Worm (Caenorhabditis elegans) whole organism, dauer: ENCODE data around the gene mca-1.

Experiments
- unc-62 ChIP-seq: sonication (generic microtip); optimal IDR thresholded peaks from 2 replicates; lab custom pipeline; 2017; ENCODE audit warnings: missing biosample characterization, missing genetic modification reagents, missing genetic modification characterization

Gene mca-1

DNA sequence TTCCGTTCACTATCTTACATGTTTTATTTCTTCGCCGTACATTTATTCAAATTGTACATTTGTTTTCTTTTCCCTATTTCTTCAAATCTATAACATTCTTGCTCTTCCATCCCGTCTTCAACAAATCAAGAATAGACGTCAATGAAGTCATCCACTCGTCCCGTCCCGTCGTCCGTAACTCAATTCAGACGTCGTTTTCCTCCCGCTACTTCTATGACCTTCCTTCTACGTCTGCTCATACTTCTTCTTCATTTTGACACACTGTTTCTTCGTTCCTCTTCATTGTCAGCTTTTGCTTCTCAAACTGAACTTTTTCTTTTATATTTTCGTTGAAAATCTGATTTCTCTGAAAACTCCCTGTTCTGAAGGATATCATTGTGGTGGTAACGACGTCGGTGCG is 25.3 kb upstream of the mca-1 start:
- no peak for TF ChIP-seq unc-62 (GFP tag; lab: Kevin White, UChicago)

- no peak for TF ChIP-seq unc-62 (GFP tag; lab: Kevin White, UChicago)
Observed at ce11 chrIV:9657753-9658152, 23.0 kb upstream of the mca-1 start, which contains the start of gene acc-1. Gene acc-1 (plus strand): TSS chrIV:9658053.

DNA sequence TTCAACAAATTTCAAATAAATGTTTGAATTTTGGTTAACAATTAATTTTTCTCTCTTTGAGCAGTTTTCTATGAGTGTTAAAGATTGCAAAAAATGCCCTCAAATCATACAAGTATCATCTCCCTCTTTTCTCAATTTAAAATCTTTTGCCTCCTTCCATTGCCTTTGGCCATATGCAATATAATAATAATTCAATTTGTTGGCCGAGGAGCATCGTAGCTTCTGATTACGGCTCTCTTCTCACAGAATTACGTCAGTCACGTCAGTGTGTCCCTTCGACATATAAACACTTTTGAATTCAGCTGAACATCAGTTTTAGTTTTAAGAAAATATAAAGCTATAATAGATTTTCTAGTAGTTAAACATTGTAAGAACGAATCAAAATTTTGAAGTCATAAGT is 20.8 kb upstream of the mca-1 start:
- TF ChIP-seq unc-62 (GFP tag; lab: Kevin White, UChicago): no peak

DNA sequence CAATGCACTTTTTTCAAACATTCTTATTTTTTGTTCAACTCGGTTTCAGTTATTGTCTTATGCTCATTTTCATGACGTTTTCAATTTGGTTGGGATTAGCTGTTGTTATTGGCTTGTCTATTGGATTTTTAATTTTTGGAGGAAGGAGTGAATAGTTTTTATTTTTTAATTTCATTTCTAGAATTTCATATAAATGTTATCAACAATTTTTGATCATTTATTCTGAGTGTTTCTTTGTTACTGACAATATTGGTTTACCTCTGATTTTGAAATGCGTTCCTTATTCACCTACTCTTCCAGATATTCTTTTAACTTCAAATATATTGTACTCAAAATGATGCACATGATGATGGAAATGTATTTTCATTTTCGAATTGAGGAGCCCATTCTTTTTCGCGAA is 19.3 kb upstream of the mca-1 start, which contains the start of gene F58G6.7:
Gene F58G6.7 (plus strand): TSS at position 301 of the 400 bp plus-strand sequence.
- no peak for TF ChIP-seq unc-62 (GFP tag; lab: Kevin White, UChicago)

- TF ChIP-seq unc-62 (GFP tag; lab: Kevin White, UChicago): no peak
Observed at ce11 chrIV:9653184-9653583, 18.4 kb upstream of the mca-1 start, which contains the start of gene F58G6.3. Gene F58G6.3 (plus strand): TSS chrIV:9653535.

DNA sequence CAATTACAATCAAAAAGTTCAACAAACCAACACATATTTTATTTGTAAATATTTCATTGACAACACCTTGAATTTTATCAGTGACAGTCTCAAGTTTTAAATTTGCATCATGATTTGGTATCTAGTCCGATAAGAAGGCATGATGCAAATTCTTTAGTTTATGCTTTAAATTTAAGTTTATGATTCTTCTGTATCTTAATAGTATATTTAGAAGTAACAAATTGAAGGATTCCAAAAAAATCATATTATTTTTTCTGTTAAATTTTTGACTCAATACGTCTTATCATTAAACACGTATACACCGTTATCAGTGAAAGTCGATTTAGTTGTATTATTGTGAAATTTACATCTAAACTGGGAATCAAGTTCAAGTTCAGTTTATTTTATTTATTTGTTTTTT is 16.5 kb upstream of the mca-1 start, which contains the start of gene chca-1:
Gene chca-1 (plus strand): TSS at position 161 of the 400 bp plus-strand sequence.
- TF ChIP-seq unc-62 (GFP tag; lab: Kevin White, UChicago): no peak

DNA sequence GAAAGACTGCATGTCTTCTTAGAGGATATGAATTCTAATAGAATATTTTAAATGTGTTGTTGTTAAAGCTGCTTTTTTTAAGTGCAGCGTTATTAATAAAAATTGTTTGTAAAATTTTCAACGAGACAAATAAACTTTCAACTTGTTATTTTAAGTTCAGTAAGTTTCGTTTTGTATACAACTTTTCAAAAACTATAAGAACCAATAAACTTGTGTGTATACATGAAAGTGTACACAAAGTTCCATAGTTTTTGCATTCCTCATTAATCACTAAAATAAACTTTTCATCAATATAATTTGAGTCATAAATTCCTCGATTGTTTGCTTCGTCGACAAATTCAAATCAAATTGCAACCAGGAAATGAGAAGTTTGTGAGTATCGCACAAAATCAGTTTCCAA is 13.9 kb upstream of the mca-1 start, which contains the start of gene srm-3:
Gene srm-3 (plus strand): TSS at position 301 of the 400 bp plus-strand sequence.
- TF ChIP-seq unc-62 (GFP tag; lab: Kevin White, UChicago): no peak

ce11 chrIV:9647789-9648361 is 13.1 kb upstream of the mca-1 start, which contains the start of gene amph-1:
Gene amph-1 (minus strand): TSS chrIV:9647873.
- no peak for TF ChIP-seq unc-62 (GFP tag; lab: Kevin White, UChicago)

- no peak for TF ChIP-seq unc-62 (GFP tag; lab: Kevin White, UChicago)
Observed at ce11 chrIV:9643188-9643587, 8.4 kb upstream of the mca-1 start, which contains the start of gene degl-2. Gene degl-2 (plus strand): TSS chrIV:9643488.

ce11 chrIV:9641925-9642324 is 7.2 kb upstream of the mca-1 start, which contains the start of gene del-2:
Gene del-2 (minus strand): TSS chrIV:9642025.
- TF ChIP-seq unc-62 (GFP tag; lab: Kevin White, UChicago): no peak

ce11 chrIV:9633889-9634288 is 859 bp downstream of the mca-1 start:
- no peak for TF ChIP-seq unc-62 (GFP tag; lab: Kevin White, UChicago)

DNA sequence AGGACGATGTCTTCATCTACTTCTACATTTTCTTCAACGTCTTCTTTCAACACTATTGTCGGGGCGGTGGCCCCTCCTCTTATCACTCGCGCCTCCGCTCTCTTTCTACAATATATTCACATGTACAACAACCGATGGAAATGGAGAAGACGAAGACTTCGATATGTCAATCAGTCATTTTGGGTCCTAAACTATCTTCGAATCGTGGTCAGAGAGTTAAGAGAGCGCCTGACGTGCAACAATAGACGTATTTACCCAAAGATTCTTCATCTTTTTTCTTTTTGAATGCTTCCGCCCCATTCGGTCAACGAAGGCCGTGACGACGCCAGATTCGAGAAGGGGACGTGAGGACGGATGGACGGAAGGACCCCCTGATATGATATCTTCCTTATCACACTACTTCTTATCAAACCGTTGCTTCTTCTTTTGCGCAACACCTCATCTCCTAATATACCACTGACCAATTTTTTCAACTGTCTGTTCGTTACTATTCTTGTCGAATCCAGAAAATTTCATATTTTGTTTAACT is 1.7 kb downstream of the mca-1 start:
- no peak for TF ChIP-seq unc-62 (GFP tag; lab: Kevin White, UChicago)

DNA sequence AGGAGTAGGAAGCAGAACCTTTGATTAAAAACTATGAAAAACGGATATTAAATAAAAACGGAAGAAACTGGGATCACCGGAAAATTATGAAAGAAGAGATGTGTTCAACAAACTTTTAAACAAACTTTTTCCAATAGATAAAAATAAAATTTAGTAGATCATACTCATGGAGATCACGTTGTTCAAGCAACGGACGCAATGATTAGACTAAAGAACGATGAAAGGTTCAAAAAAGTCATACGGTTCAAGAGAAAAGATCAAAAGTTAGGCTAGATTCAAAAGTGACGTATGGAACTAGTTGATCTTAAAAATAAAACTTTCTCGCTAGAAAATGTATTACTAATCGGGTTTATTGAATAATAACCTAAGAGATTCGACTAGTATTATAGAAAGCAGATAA is 2.7 kb downstream of the mca-1 start:
- no peak for TF ChIP-seq unc-62 (GFP tag; lab: Kevin White, UChicago)

DNA sequence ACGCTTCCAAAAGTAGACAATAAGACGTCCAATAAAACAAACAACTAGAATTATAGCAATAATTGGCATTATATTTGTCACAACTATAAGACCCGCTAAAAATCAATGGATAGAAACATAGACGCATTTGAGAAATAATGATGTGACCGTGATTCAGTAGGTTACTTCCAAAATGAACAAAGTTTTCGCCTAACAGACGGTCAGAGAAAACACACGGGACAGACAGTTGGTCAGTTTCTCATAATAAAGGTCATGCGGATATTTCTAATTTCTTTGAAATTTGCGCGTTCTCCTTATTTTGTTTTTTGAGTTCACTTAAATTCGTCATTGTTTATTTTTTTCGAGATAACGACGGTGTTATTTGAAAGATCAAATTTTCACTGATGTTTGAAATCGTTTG is 3.2 kb downstream of the mca-1 start:
- TF ChIP-seq unc-62 (GFP tag; lab: Kevin White, UChicago): no peak

ce11 chrIV:9627033-9627432 is 7.7 kb downstream of the mca-1 start:
- no peak for TF ChIP-seq unc-62 (GFP tag; lab: Kevin White, UChicago)

DNA sequence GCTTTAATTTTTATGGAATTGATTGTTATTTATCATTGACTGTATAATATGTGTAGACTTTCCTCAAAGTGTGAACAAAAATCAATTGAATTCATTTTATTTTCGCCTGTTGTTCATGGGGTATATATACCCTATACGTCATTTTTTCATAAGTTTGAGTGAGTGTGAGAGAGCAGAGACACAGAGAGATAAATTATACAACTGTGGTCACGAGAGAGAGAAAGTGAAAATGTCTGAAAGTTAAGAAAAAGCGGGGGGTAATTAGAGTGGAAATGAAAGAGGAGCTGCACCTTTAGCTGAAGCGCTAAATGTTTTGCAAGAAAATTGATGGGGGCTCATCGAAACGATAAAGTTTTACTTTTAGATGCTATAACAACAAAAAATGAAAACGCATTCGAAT is 8.9 kb downstream of the mca-1 start:
- no peak for TF ChIP-seq unc-62 (GFP tag; lab: Kevin White, UChicago)

DNA sequence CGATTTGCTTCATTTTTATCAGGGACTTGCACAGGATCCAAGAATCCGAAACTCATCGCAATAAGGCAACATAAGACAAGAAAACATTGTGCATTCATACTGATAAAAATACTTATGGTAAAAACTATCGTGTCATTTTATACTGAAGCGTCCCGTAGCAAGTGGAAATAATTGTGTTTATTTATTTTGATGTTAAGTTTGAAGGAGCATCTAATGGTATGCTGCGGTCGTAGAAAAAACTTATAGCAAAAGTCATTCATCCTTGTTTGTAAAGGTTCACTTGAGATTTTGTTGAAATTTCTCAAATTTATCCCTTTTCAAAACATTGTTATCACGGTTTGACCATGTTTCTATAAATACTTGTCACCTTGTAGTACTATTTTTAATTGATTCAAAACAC is 9.8 kb downstream of the mca-1 start, which contains the start of gene W09C2.10:
Gene W09C2.10 (minus strand): TSS at position 101 of the 400 bp plus-strand sequence.
- no peak for TF ChIP-seq unc-62 (GFP tag; lab: Kevin White, UChicago)
